Worm (Caenorhabditis elegans) whole organism, mixed stage, embryonic: Measurements from ENCODE around the gene nas-10.

ENCODE experiments used
- blmp-1 ChIP-seq: fragments of 150-350 bp; optimal IDR thresholded peaks from 2 replicates; lab custom pipeline; 2014; ENCODE audit warnings: missing biosample characterization, missing genetic modification characterization
- elt-3 ChIP-seq: fragments of 150-350 bp; optimal IDR thresholded peaks from 2 replicates; lab custom pipeline; 2014; ENCODE audit warnings: missing biosample characterization, missing genetic modification characterization
- lin-13 ChIP-seq: fragments of 150-350 bp; optimal IDR thresholded peaks from 2 replicates; lab custom pipeline; 2014; ENCODE audit warnings: missing biosample characterization, missing genetic modification characterization
- lsy-2 ChIP-seq: fragments of 150-350 bp; optimal IDR thresholded peaks from 2 replicates; lab custom pipeline; 2014; ENCODE audit warnings: missing biosample characterization, missing genetic modification characterization
- nhr-237 ChIP-seq: fragments of 150-350 bp; optimal IDR thresholded peaks from 2 replicates; lab custom pipeline; 2014; ENCODE audit warnings: missing biosample characterization, missing genetic modification characterization
- nhr-28 ChIP-seq: fragments of 150-350 bp; optimal IDR thresholded peaks from 2 replicates; lab custom pipeline; 2014; ENCODE audit warnings: missing biosample characterization, missing genetic modification characterization
- pha-4 ChIP-seq: fragments of 150-350 bp; optimal IDR thresholded peaks from 2 replicates; lab custom pipeline; 2018; ENCODE audit warnings: missing biosample characterization, missing genetic modification reagents, missing genetic modification characterization
- snpc-4 ChIP-seq: fragments of 150-350 bp; optimal IDR thresholded peaks from 2 replicates; lab custom pipeline; 2014; ENCODE audit warnings: missing biosample characterization, missing genetic modification characterization
- unc-39 ChIP-seq: fragments of 150-350 bp; optimal IDR thresholded peaks from 2 replicates; lab custom pipeline; 2014; ENCODE audit warnings: missing biosample characterization, missing genetic modification characterization
- unc-62 ChIP-seq: fragments of 150-350 bp; optimal IDR thresholded peaks from 2 replicates; lab custom pipeline; 2014; ENCODE audit warnings: missing biosample characterization, missing genetic modification reagents, missing genetic modification characterization
- zip-8 ChIP-seq: fragments of 150-350 bp; optimal IDR thresholded peaks from 2 replicates; lab custom pipeline; 2014; ENCODE audit warnings: missing biosample characterization, missing genetic modification characterization

ce11 chrX:10963453-10964046 is at the start of gene nas-10:
- TF ChIP-seq unc-39 (tag; lab: Kevin White, UChicago) = peak; percentile 10
- TF ChIP-seq lsy-2 (tag; lab: Kevin White, UChicago) = no peak
- no peak for TF ChIP-seq unc-62
- no peak for TF ChIP-seq nhr-237 (tag; lab: Kevin White, UChicago)
- no peak for TF ChIP-seq elt-3 (tag; lab: Kevin White, UChicago)
- TF ChIP-seq pha-4 (tag; lab: Kevin White, UChicago) = peak; percentile 65
- TF ChIP-seq blmp-1 = no peak
- no peak for TF ChIP-seq zip-8
- peak; percentile 17 for TF ChIP-seq nhr-28
- TF ChIP-seq lin-13 = no peak
- no peak for TF ChIP-seq snpc-4 (tag; lab: Kevin White, UChicago)
